Worm (Caenorhabditis elegans): ENCODE measurements around the gene R09E10.13.

DNA sequence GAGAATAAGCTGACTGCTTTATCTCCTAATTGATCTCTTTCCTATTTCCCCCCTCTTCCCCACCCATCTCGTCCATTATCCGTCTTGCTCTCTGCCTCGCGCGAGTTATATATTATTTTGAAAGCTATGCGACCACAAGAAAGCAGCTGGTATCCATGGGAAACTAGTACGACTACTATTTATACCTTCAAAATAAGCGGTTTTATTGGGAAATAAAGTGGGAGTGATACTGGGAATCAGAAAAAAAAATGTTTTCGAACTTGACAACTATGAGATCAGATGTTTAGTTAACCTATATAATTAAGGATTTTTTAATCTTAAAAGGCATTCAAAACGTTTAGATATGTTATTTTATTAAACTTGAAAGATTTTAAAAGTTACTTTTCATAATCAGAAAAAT lies 44.8 kb upstream of the R09E10.13 start:
- no peak for TF ChIP-seq ceh-100 (GFP tag; IDR thresholded peaks at IDR 0.05)
- no peak for TF ChIP-seq let-526 (GFP tag; IDR thresholded peaks at IDR 0.05)
- TF ChIP-seq somi-1 (GFP tag; optimal IDR thresholded peaks at IDR 0.05), result no peak
- no peak for TF ChIP-seq mxl-1 (tag; optimal IDR thresholded peaks at IDR 0.05)
- no peak for TF ChIP-seq ztf-18 (tag; optimal IDR thresholded peaks at IDR 0.05)
- TF ChIP-seq sptf-2 (GFP tag; optimal IDR thresholded peaks at IDR 0.05), result no peak
- TF ChIP-seq tbp1 (GFP tag; optimal IDR thresholded peaks at IDR 0.05), result no peak
- no peak for TF ChIP-seq him-1 (tag; optimal IDR thresholded peaks at IDR 0.05)
- TF ChIP-seq ama-1 (optimal IDR thresholded peaks at IDR 0.05), result no peak
- no peak for TF ChIP-seq ama-1 (GFP tag; optimal IDR thresholded peaks at IDR 0.05)
- no peak for TF ChIP-seq B0336.3 (GFP tag; IDR thresholded peaks at IDR 0.05)
- TF ChIP-seq C06A6.2 (GFP tag; conservative IDR thresholded peaks at IDR 0.05), result no peak
- TF ChIP-seq rec-8 (tag; optimal IDR thresholded peaks at IDR 0.05), result no peak
